Fruit fly (Drosophila melanogaster) whole organism, wandering third instar larva: ENCODE measurements around the gene nbs.
A peak's percentile ranks its signal among the peaks of the same experiment; 100 is the strongest.

ENCODE experiments used
- Dfd ChIP-seq: fragments of >200 bp; optimal IDR thresholded peaks from 2 replicates; lab custom pipeline; 2017; ENCODE audit warnings: missing biosample characterization, missing genetic modification characterization
- Dif ChIP-seq: fragments of 200-275, 200-300 bp; sonication (Bioruptor generic); optimal IDR thresholded peaks from 2 replicates; lab custom pipeline; 2018; ENCODE audit warnings: missing biosample characterization, missing genetic modification characterization; ENCODE audit not compliant: partially characterized antibody
- GATAd ChIP-seq: sonication (Bioruptor generic); optimal IDR thresholded peaks from 2 replicates; lab custom pipeline; 2016; ENCODE audit warnings: missing biosample characterization, missing genetic modification characterization
- Hnf4 ChIP-seq: fragments of 200-800 bp; sonication (Bioruptor generic); optimal IDR thresholded peaks from 2 replicates; lab custom pipeline; 2016; ENCODE audit warnings: missing biosample characterization, mild to moderate bottlenecking, missing genetic modification characterization
- Hr78 ChIP-seq: fragments of >200 bp; optimal IDR thresholded peaks from 2 replicates; lab custom pipeline; 2017; ENCODE audit warnings: missing biosample characterization, missing genetic modification characterization
- Hr83 ChIP-seq: fragments of 200-300 bp; sonication (Bioruptor generic); optimal IDR thresholded peaks from 2 replicates; lab custom pipeline; 2016; ENCODE audit warnings: missing biosample characterization, mild to moderate bottlenecking, missing genetic modification characterization, moderate library complexity; ENCODE audit not compliant: poor library complexity, severe bottlenecking
- Mio ChIP-seq: sonication (Bioruptor generic); optimal IDR thresholded peaks from 2 replicates; lab custom pipeline; 2016; ENCODE audit warnings: missing biosample characterization, missing genetic modification characterization
- Myc ChIP-seq: fragments of >200 bp; optimal IDR thresholded peaks from 2 replicates; lab custom pipeline; 2017
- OdsH ChIP-seq: fragments of 200-800 bp; sonication (Bioruptor generic); optimal IDR thresholded peaks from 2 replicates; lab custom pipeline; 2016; ENCODE audit warnings: missing biosample characterization, mild to moderate bottlenecking, missing genetic modification characterization
- Rel ChIP-seq, 2 experiments: fragments of 200-800 bp; sonication (Bioruptor generic) in 1 of 2; optimal IDR thresholded peaks; 2 replicates in 1 of 2; 3 replicates in 1 of 2; lab custom pipeline; 2016 to 2019; ENCODE audit warnings: mild to moderate bottlenecking in 2 of 2, missing biosample characterization in 2 of 2, missing genetic modification characterization in 2 of 2, moderate library complexity in 1 of 2
- Sp1 ChIP-seq: fragments of 200-800 bp; sonication (Bioruptor generic); optimal IDR thresholded peaks from 3 replicates; lab custom pipeline; 2019; ENCODE audit warnings: missing biosample characterization, mild to moderate bottlenecking, missing genetic modification characterization, moderate library complexity
- dl ChIP-seq, 2 experiments: fragments of 175-275, 200-275 bp in 1 of 2; fragments of 200-275 bp in 1 of 2; sonication (Bioruptor generic); optimal IDR thresholded peaks; lab custom pipeline; 2018; ENCODE audit warnings: mild to moderate bottlenecking in 2 of 2, missing biosample characterization in 2 of 2, missing genetic modification characterization in 2 of 2, moderate library complexity in 2 of 2; ENCODE audit not compliant: partially characterized antibody in 2 of 2, insufficient read depth in 1 of 2
- dmrt93B ChIP-seq: fragments of 200-800 bp; sonication (Bioruptor generic); optimal IDR thresholded peaks from 2 replicates; lab custom pipeline; 2018; ENCODE audit warnings: missing biosample characterization, mild to moderate bottlenecking, missing genetic modification characterization
- dsf ChIP-seq: sonication (Bioruptor generic); optimal IDR thresholded peaks from 2 replicates; lab custom pipeline; 2016; ENCODE audit warnings: missing biosample characterization, missing genetic modification characterization, borderline replicate concordance
- ey ChIP-seq: fragments of 200-800 bp; sonication (Bioruptor generic); optimal IDR thresholded peaks from 2 replicates; lab custom pipeline; 2016; ENCODE audit warnings: missing biosample characterization, missing genetic modification characterization
- foxo ChIP-seq, 2 experiments: fragments of 200-800 bp; sonication (Bioruptor generic); optimal IDR thresholded peaks; 2 replicates in 1 of 2; 3 replicates in 1 of 2; lab custom pipeline; 2016 to 2017; ENCODE audit warnings: missing biosample characterization in 2 of 2, missing genetic modification characterization in 2 of 2
- fru ChIP-seq: fragments of 200-800 bp; sonication (Bioruptor generic); optimal IDR thresholded peaks from 3 replicates; lab custom pipeline; 2016; ENCODE audit warnings: missing biosample characterization, mild to moderate bottlenecking, missing genetic modification characterization
- h ChIP-seq: fragments of 200-800 bp; sonication (Bioruptor generic); optimal IDR thresholded peaks from 3 replicates; lab custom pipeline; 2016; ENCODE audit warnings: missing biosample characterization, mild to moderate bottlenecking, missing genetic modification characterization
- jim ChIP-seq: fragments of 175-275, 200-325 bp; sonication (Bioruptor generic); optimal IDR thresholded peaks from 2 replicates; lab custom pipeline; 2016; ENCODE audit warnings: missing biosample characterization, mild to moderate bottlenecking, missing genetic modification characterization
- lola ChIP-seq: fragments of >200 bp; optimal IDR thresholded peaks from 2 replicates; lab custom pipeline; 2017; ENCODE audit warnings: missing biosample characterization, missing genetic modification characterization
- pan ChIP-seq: fragments of >200 bp; optimal IDR thresholded peaks from 2 replicates; lab custom pipeline; 2017
- psq ChIP-seq: fragments of 200-800 bp; sonication (Bioruptor generic); optimal IDR thresholded peaks from 3 replicates; lab custom pipeline; 2017; ENCODE audit warnings: missing biosample characterization, mild to moderate bottlenecking, missing genetic modification characterization, moderate library complexity
- rgr ChIP-seq: fragments of 200-800 bp; sonication (Bioruptor generic); optimal IDR thresholded peaks from 3 replicates; lab custom pipeline; 2016; ENCODE audit warnings: missing biosample characterization, mild to moderate bottlenecking, missing genetic modification characterization
- sage ChIP-seq: fragments of 200-800 bp; sonication (Bioruptor generic); optimal IDR thresholded peaks from 2 replicates; lab custom pipeline; 2016; ENCODE audit warnings: missing biosample characterization, mild to moderate bottlenecking, missing genetic modification characterization
- tai ChIP-seq: sonication (Bioruptor generic); optimal IDR thresholded peaks from 2 replicates; lab custom pipeline; 2016; ENCODE audit warnings: missing biosample characterization, missing genetic modification characterization
- usp ChIP-seq: fragments of >200 bp; optimal IDR thresholded peaks from 2 replicates; lab custom pipeline; 2017; ENCODE audit warnings: missing biosample characterization, missing genetic modification characterization
- woc ChIP-seq: sonication (Bioruptor generic); optimal IDR thresholded peaks from 2 replicates; lab custom pipeline; 2016; ENCODE audit warnings: missing biosample characterization, mild to moderate bottlenecking, missing genetic modification characterization

The nbs gene

dm6 chr3L:9713383-9713827 is 9.6 kb downstream of the nbs start, which contains the start of gene SH3PX1:
Gene SH3PX1 (minus strand): TSS chr3L:9713827.
- TF ChIP-seq Rel (GFP tag; optimal IDR thresholded peaks at IDR 0.05; lab: Kevin White, UChicago) (no peak), Rel (tag; optimal IDR thresholded peaks at IDR 0.05; lab: Kevin White, UChicago) (peak; percentile 40), Hr83 (peak; percentile 30), fru (GFP tag; lab: Kevin White, UChicago) (no peak), dl (GFP tag; optimal IDR thresholded peaks at IDR 0.05; lab: Kevin White, UChicago; ENCODE audit: insufficient read depth in 1 of 2, partially characterized antibody in 2 of 2) (no peak), Hnf4 (GFP tag; lab: Kevin White, UChicago) (no peak)

dm6 chr3L:9712066-9712789 is 10.8 kb downstream of the nbs start:
- TF ChIP-seq OdsH (GFP tag; lab: Kevin White, UChicago) (peak; percentile 19), foxo (GFP tag; optimal IDR thresholded peaks at IDR 0.05; lab: Kevin White, UChicago) (peak in 1 of 2 experiments; percentile 40), Hr78 (GFP tag; lab: Kevin White, UChicago) (no peak), GATAd (no peak), h (GFP tag; lab: Kevin White, UChicago) (peak; percentile 39), ey (peak; percentile 16), psq (peak; percentile 24), pan (no peak)

- TF ChIP-seq Rel (GFP tag; optimal IDR thresholded peaks at IDR 0.05; lab: Kevin White, UChicago) (no peak), Rel (tag; optimal IDR thresholded peaks at IDR 0.05; lab: Kevin White, UChicago) (peak; percentile 95), dl (GFP tag; optimal IDR thresholded peaks at IDR 0.05; lab: Kevin White, UChicago; ENCODE audit: insufficient read depth in 1 of 2, partially characterized antibody in 2 of 2) (no peak)
Observed at dm6 chr3L:9711203-9711602, 11.8 kb downstream of the nbs start.

- TF ChIP-seq Dfd (GFP tag; lab: Kevin White, UChicago): peak; percentile 96
- TF ChIP-seq usp: no peak
- no peak for TF ChIP-seq lola (GFP tag; lab: Kevin White, UChicago)
- TF ChIP-seq tai: no peak
- no peak for TF ChIP-seq OdsH (GFP tag; lab: Kevin White, UChicago)
- no peak for TF ChIP-seq psq
- no peak for TF ChIP-seq jim (GFP tag; lab: Kevin White, UChicago)
- TF ChIP-seq Myc (lab: Kevin White, UChicago): no peak
- no peak for TF ChIP-seq ey
- TF ChIP-seq, all 38 proteins: peak for 1
Observed at dm6 chr3L:9708797-9709196, 14.2 kb downstream of the nbs start.

dm6 chr3L:9705591-9705990 is 17.4 kb downstream of the nbs start:
- TF ChIP-seq h (GFP tag; lab: Kevin White, UChicago) (no peak), woc (GFP tag; lab: Kevin White, UChicago) (no peak), dsf (no peak), dmrt93B (GFP tag; lab: Kevin White, UChicago) (no peak)

dm6 chr3L:9704162-9704748 is 18.7 kb downstream of the nbs start, which contains the start of gene CG16711:
Gene CG16711 (plus strand): TSS chr3L:9704331.
- TF ChIP-seq Rel (GFP tag; optimal IDR thresholded peaks at IDR 0.05; lab: Kevin White, UChicago): no peak
- peak; percentile 38 for TF ChIP-seq Rel (tag; optimal IDR thresholded peaks at IDR 0.05; lab: Kevin White, UChicago)
- TF ChIP-seq fru (GFP tag; lab: Kevin White, UChicago): no peak
- TF ChIP-seq, all 38 proteins: peak for 1

dm6 chr3L:9703495-9703894 is 19.5 kb downstream of the nbs start, which contains the start of gene CG6761:
Gene CG6761 (minus strand): TSS chr3L:9703595.
- TF ChIP-seq rgr (no peak), dsf (no peak), Sp1 (GFP tag; lab: Kevin White, UChicago) (no peak), h (GFP tag; lab: Kevin White, UChicago) (no peak), sage (GFP tag; lab: Kevin White, UChicago) (no peak), Mio (GFP tag; lab: Kevin White, UChicago) (no peak), Dif (GFP tag; lab: Kevin White, UChicago) (no peak)
